Worm (Caenorhabditis elegans): ENCODE results near the gene pals-24.
"Not testable (repeated sequence)": the region's sequence is repeated elsewhere in the genome, so short reads cannot be mapped to it uniquely, and the experiment has no call there.

Gene pals-24

DNA sequence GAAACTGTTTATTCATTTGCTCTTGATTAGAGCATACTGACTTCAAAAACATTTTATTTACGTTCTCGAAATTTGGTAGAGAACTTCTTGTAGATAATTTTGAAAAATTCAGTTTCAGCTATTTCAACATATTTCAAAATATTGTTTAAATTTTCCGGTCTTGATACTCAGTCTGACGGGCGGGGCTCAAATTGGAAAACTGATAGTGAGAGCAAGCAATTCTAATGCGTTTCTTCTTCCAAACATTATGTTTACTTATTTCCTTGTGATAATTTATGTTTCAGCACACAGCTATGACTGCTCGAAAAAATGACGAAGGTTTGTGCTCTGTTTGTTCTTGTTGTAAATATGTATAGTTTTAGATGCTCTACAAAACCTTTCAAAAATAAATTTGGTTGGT, at the start of gene pals-24:
Gene pals-24, plus strand, starts transcription at position 237 of the 400 bp plus-strand sequence.
- TF ChIP-seq unc-62 (GFP tag; optimal IDR thresholded peaks at IDR 0.05) = no peak

DNA sequence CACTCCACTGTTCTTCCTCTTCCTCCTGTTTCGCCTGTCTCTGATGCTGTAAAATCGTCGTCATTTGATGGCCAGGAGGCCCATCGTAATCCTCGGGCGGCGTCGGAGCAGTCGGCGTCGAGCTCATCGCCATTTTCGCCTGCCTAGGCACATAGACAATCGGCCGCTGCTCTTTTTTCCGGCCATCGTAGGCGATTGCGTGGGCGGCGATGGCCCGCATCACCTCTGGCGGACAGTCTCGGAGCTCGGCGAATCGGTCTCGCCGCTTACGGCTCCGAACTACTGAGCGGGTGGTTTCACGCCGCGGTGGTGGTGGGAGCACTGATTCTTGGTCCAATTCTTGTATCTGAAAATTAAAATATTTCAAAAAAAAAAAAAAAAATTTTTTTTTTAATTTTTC, 48.2 kb upstream of the pals-24 start:
- TF ChIP-seq unc-62 (GFP tag; optimal IDR thresholded peaks at IDR 0.05) = no peak

DNA sequence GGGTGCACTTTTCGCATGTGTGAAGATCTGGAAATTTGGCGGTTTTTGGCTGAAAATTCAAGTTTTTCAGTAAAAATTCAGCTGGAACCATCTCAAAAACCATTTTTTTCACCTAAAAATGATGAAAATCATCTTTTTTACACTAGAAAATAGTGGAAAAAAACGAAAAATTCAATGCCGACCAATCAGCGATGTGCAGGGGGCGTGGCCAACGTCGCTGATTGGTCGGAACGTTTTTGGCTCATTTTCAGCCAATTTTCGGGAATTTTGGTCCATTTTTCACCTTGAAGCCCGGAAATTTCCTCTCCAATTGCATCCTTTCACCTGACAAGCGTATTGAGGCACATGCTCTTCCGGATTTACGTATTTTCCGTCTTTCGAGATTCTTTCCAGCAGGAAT, 35.9 kb upstream of the pals-24 start:
- TF ChIP-seq unc-62 (GFP tag; optimal IDR thresholded peaks at IDR 0.05) = no peak

DNA sequence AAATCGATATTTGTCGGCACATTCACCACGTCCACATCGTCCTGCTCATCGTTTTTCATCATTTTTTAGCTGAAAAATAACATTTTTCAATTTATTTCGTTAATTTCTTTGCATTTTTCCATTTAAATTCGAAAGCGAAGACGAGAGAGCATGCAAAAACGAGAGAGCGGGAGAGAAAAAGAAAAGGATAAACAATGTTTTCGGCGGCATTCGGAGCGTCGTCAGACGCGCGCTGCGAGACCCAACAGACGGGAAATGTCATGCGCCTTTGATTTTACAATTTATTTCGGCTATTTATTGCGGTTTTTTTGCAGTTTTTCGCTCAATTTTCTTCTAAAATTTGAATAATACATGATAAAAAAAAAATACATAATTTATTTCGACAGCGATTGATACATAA, 33.9 kb upstream of the pals-24 start, which contains the start of gene attf-3:
Gene attf-3, minus strand, starts transcription at position 69 of the 400 bp plus-strand sequence.
- TF ChIP-seq unc-62 (GFP tag; optimal IDR thresholded peaks at IDR 0.05) = no peak

DNA sequence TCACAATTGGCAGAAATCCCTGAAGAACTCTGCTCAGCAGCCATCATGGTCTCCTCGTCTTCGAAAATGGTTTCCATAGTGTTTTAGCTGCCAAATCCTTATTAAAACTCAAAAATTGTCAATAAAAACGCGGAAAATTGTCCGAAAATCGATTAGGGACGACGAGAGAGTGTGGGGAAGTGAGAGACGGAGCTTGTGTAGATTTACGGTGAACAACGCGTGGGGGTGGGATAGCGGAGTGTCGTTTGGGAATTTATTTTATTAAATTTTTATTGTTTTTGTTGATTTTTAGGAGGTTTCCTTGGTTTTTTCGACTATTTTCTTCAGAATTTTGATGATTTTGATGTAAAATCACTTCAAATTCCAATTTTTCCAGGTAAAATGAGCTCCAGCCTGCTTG, 33.1 kb upstream of the pals-24 start, which contains the start of the genes F54C4.4 and mrpl-40:
Gene F54C4.4, minus strand, starts transcription at position 199 of the 400 bp plus-strand sequence.
Gene mrpl-40, plus strand, starts transcription at position 377 of the 400 bp plus-strand sequence.
- no peak for TF ChIP-seq unc-62 (GFP tag; optimal IDR thresholded peaks at IDR 0.05)

DNA sequence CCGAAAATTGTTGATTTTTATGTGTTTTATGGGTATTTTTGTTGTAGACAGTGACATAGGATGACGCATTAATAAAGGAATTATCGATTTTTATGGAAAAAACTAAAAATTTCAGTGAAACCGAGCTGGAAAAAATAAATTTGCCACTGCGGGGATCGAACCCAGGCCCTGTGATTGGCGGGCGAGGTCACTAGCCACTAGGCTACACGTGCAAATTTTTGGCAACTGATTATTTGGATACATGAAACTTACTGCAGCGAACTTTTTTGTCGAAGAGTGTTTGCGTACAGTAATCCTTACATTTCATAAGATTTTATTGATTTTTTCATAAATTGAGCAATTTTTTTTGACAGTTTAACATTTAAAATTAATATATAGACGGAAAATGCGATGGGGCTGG, 31.1 kb upstream of the pals-24 start:
- TF ChIP-seq unc-62 (GFP tag; optimal IDR thresholded peaks at IDR 0.05) = no peak

DNA sequence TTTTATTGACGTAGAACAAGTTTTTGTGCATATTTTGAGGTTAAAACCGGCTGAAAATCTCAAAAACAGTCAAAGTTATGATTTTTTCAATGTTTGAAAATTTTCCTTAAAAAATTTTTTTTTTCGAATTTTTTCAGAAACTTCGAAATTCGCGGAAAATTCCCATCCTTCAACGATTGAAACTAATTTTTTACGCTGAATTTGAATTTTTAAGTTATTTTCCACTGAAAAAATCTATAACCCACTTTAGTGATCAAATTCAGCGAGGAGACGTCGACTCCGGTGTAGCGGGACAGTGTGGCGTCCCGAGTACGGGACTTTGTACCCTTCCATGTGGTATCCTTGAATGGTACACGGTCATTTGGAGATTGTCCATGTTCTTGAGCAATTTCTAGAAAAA, 28.0 kb upstream of the pals-24 start:
- no peak for TF ChIP-seq unc-62 (GFP tag; optimal IDR thresholded peaks at IDR 0.05)

DNA sequence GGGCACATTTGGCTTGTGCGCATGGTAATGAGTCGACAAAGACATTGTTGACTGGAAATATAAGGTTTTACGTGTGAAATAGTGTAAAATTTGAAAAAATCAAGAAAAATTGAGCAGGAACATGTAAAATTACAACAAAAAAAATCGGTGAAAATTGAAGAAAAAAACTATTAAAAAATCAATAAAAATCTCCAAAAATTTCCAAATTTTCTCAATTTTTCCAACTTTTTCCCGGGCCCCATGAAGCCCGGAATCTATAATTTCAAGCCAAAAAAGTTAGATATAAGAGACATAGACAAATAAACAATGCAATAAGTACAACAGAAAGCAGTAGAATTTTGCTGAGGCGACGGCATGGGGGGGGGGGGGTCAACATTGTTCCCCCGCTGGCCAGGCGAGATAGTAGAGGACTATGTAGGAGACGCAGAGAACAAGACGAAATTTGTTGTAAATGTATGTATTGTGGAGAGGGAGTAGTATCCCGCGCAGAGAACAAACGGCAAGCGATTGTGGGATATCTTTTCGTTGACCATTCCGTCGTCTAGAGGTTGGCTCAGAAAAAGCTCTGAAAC, 25.4 kb upstream of the pals-24 start, which contains the start of gene pat-4:
Gene pat-4, minus strand, starts transcription at position 51 of the 572 bp plus-strand sequence.
- TF ChIP-seq unc-62 (GFP tag; optimal IDR thresholded peaks at IDR 0.05) = no peak

DNA sequence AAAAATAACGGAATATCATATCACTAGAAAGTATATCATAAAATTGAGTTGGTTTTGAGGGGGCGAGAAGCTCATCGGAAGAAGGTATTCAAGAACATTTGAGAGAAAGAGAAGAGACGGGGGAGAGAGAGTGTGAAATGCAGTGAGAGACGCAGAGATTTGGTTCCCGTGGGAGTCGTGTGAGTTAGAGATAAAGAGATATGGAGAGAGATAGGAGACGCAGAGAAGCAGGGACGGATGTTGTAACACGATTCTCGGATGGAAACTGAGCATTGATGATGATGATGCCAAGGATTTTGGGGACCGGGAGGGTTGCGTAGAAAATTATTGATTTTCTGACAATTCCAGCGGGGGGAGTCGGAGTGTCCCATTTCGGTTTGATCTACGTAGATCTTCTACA, 24.0 kb upstream of the pals-24 start:
- no peak for TF ChIP-seq unc-62 (GFP tag; optimal IDR thresholded peaks at IDR 0.05)

DNA sequence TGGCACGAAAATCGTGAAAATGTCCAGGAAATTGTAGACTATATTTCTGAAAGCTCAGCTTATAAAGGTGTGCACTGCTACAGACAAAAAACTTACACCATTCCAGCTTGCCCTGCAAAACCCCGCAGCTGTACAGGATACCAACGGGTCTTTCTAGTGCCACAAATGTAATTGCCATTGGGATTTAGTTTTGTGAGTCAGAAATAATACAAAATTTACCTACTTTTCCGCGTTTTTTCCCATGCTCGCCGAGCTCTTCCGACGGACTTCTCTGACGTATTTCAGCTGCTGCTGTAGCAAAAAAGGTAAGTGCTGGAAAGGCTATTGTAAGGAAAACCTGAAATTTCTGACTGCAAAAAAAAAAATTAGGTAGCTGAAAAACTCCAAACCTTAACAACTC, 23.2 kb upstream of the pals-24 start, which contains the start of gene C29F9.8:
Gene C29F9.8, minus strand, starts transcription at position 101 of the 400 bp plus-strand sequence.
- not testable (repeated sequence) for TF ChIP-seq unc-62 (GFP tag; optimal IDR thresholded peaks at IDR 0.05)

DNA sequence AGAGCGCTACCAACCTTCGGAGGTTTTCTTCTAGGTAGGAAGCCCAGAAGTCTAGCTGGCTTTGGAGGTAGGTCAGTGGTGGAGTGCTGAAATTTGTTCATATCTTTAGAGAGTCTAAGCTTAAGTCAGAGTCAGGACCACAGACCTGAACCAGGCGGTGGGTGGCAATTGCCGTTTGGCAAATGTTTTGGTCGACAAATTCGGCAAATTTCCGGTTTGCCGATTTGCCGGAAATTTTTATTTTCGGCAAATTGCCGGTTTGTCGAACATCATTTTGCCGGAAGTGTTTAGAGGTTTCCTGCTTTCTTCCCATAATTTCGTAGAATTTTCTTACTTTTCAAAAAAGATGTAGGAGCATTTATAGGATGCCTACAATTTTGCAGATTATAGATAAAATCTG, 21.4 kb upstream of the pals-24 start, which contains the start of gene C29F9.9:
Gene C29F9.9, minus strand, starts transcription at position 101 of the 400 bp plus-strand sequence.
- TF ChIP-seq unc-62 (GFP tag; optimal IDR thresholded peaks at IDR 0.05) = not testable (repeated sequence)

DNA sequence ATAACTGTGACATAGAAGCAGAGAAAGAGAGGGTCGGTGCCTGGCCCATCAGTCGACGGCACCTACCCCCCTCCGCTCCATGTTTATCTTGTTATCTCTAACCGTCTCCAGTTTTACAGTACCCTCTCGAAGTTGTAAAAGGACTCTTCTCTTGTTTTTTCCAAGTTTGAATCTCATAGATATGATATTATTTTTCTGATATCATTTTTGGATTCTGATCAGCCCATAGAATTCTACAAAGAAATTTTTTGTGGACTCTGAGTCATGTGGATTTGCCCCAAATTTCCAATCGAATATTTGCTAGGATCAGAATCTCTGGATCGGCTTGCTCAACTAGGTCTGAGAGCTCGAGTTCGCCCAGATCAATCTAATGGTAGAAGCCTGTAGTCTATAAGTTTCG, 5.6 kb upstream of the pals-24 start, which contains the start of gene C29F9.6:
Gene C29F9.6, plus strand, starts transcription at position 301 of the 400 bp plus-strand sequence.
- TF ChIP-seq unc-62 (GFP tag; optimal IDR thresholded peaks at IDR 0.05) = no peak

DNA sequence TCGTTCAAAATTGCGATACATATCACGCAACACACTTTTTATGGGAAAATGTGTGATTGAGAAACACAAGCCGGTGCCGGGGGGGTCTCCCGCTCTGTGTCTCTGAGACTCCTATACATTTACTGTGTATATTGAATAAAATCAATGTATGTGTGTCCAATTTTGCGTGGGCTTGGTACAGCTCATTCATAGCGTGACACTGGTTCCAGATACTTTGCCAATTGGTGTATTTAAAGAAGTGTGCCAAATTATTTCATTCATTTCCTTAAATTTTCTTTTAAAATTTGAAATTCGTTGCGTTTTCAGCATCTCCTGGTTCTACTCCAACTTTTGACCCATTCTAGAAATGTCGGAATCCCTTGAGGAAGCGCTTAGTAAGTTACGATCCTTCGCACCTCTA, 3.0 kb upstream of the pals-24 start, which contains the start of gene C29F9.5:
Gene C29F9.5, plus strand, starts transcription at position 301 of the 400 bp plus-strand sequence.
- no peak for TF ChIP-seq unc-62 (GFP tag; optimal IDR thresholded peaks at IDR 0.05)

DNA sequence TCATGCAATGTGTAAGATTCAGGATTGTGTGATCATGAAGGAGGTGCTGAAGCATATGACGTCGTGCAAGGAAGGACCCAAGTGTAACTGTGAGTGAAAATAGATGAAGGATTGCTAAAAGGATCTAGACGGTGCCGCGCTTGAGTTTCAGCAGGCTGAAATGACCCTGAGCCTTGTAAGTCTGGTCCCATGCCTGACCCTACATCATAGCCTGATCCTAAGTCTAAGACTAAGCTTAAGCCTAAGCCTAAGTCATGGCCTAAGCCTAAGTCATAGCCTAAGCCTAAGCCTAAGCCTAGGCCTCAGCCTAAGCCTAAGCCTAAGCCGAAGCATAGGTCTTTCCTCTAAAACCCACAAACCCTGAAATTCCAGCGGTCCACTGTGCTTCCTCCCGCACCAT, 2.4 kb upstream of the pals-24 start:
- TF ChIP-seq unc-62 (GFP tag; optimal IDR thresholded peaks at IDR 0.05) = no peak

DNA sequence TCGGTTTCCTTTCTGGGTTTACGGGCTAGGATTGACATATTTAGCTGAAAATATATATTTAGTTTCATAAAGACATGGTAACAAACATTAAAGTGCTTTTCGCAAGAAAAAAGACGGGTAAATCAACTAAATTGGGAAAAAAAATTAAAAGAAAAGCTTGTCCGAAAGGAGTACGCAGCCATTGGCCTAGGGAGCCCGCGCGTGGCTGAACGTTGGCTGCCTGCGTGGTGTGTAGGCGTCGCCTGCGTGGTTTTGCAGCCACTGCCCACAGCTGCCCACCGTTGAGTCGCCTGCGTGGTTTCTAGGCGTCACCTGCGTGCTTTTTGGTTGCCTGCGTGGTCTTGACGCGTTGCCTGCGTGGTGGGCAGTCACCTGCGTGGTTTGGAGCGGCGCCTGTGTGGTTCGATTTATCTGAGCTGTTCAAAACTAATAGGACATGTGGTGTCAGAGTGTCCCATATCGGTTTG, 1.8 kb downstream of the pals-24 start, which contains the start of gene C29F9.12:
Gene C29F9.12, minus strand, starts transcription at position 51 of the 467 bp plus-strand sequence.
- not testable (repeated sequence) for TF ChIP-seq unc-62 (GFP tag; optimal IDR thresholded peaks at IDR 0.05)

DNA sequence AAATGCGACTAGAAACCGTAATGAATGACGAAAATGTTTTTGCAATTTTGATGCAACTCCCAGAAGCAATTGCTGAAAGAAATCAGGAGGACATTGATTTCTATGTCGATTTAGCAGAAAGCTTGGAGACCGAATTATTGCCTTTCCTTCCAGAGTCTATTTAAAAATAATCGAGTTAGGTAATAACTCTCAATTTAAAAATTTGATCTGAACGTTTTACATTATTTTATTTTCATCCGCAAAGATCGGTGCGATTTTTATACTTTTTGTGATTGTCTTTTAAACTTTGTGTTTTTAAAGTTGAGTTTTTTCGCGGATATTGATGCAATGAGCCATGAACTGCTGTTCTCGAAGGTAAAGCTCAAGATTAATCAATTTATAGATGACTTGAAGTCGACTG, 4.2 kb downstream of the pals-24 start, which contains the start of gene pals-23:
Gene pals-23, plus strand, starts transcription at position 301 of the 400 bp plus-strand sequence.
- TF ChIP-seq unc-62 (GFP tag; optimal IDR thresholded peaks at IDR 0.05) = no peak

DNA sequence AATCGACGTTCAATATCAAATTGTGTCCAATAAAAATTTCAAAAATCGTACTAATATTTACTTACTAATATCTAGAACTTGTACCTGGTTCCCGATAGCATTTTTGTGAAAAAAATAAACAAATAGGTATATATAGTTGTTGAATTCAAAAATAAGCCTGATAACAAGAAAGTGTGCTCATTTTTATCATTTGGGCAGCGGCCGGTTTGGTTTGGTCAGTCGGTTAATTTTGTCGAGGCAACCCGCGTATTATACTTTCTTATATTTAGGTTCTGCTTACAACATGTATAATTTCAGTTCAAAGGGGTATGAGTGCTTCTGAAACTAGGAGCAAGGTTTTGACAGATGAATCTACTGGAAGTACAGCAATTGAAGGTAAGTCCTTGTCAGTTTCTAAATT, 10.4 kb downstream of the pals-24 start, which contains the start of the genes nhr-280 and C29F9.2:
Gene nhr-280, minus strand, starts transcription at position 101 of the 400 bp plus-strand sequence.
Gene C29F9.2, plus strand, starts transcription at position 298 of the 400 bp plus-strand sequence.
- no peak for TF ChIP-seq unc-62 (GFP tag; optimal IDR thresholded peaks at IDR 0.05)
